Worm (Caenorhabditis elegans): ENCODE measurements around the gene cest-3.

cest-3 gene

DNA sequence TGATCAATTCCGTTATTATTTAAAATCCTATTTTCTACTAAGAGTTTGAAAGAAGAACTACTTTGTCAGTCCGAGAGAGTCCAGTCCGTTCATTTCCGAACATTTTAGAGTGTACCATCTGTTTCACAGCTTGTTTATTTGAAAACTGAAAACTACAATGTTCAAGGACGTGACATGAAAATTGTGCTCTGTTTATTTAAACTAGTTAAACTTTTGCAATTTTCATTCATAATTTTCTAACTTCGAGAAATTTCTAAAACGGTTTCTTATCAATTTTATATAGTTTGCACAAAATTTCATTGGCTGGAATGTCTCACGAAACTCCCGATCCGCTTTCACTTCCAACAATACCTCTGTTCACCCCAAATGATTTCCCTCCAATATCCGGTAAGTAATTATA is 39.0 kb downstream of the cest-3 start, which contains the start of gene C04B4.1:
Gene C04B4.1, plus strand, starts transcription at position 301 of the 400 bp plus-strand sequence.
- TF ChIP-seq zag-1 (tag; optimal IDR thresholded peaks at IDR 0.05) (no peak), pax-3 (tag; optimal IDR thresholded peaks at IDR 0.05) (no peak), egl-13 (tag; optimal IDR thresholded peaks at IDR 0.05) (no peak), lin-39 (tag; optimal IDR thresholded peaks at IDR 0.05) (no peak), Y116A8C.19 (tag; optimal IDR thresholded peaks at IDR 0.05; ENCODE audit: borderline replicate concordance) (no peak), grh-1 (GFP tag; IDR thresholded peaks at IDR 0.05) (no peak), irx-1 (tag; optimal IDR thresholded peaks at IDR 0.05) (no peak), hpl-2 (GFP tag; optimal IDR thresholded peaks at IDR 0.05) (no peak), ets-5 (GFP tag; IDR thresholded peaks at IDR 0.05) (no peak), nhr-47 (tag; optimal IDR thresholded peaks at IDR 0.05) (no peak), mep-1 (tag; optimal IDR thresholded peaks at IDR 0.05) (no peak), unc-30 (tag; optimal IDR thresholded peaks at IDR 0.05) (no peak), alr-1 (tag; optimal IDR thresholded peaks at IDR 0.05; ENCODE audit: borderline replicate concordance) (no peak), sox-4 (tag; optimal IDR thresholded peaks at IDR 0.05) (no peak), nhr-85 (tag) (no peak), egl-27 (tag; optimal IDR thresholded peaks at IDR 0.05) (no peak), zip-4 (GFP tag; optimal IDR thresholded peaks at IDR 0.05) (no peak), hlh-17 (GFP tag; optimal IDR thresholded peaks at IDR 0.05; ENCODE audit: borderline replicate concordance) (no peak), tbx-2 (tag; optimal IDR thresholded peaks at IDR 0.05) (no peak)

ce11 chrX:12282911-12283310 is 41.5 kb downstream of the cest-3 start, which contains the start of gene C04B4.2:
TSS of gene C04B4.2 (plus strand) at chrX:12283281.
- TF ChIP-seq ceh-82 (tag; optimal IDR thresholded peaks at IDR 0.05) (no peak), unc-130 (tag; optimal IDR thresholded peaks at IDR 0.05) (no peak), nhr-28 (tag; optimal IDR thresholded peaks at IDR 0.05) (no peak), grh-1 (GFP tag; IDR thresholded peaks at IDR 0.05) (no peak), nhr-12 (tag; optimal IDR thresholded peaks at IDR 0.05) (no peak), pax-3 (tag; optimal IDR thresholded peaks at IDR 0.05) (no peak), fkh-8 (tag; optimal IDR thresholded peaks at IDR 0.05) (no peak), nhr-76 (tag; optimal IDR thresholded peaks at IDR 0.05) (no peak), efl-3 (GFP tag; optimal IDR thresholded peaks at IDR 0.05) (no peak), dpl-1 (GFP tag; optimal IDR thresholded peaks at IDR 0.05) (no peak), lin-14 (GFP tag; optimal IDR thresholded peaks at IDR 0.05) (no peak), ceh-8 (GFP tag; optimal IDR thresholded peaks at IDR 0.05) (no peak), ets-5 (GFP tag; IDR thresholded peaks at IDR 0.05) (no peak)

DNA sequence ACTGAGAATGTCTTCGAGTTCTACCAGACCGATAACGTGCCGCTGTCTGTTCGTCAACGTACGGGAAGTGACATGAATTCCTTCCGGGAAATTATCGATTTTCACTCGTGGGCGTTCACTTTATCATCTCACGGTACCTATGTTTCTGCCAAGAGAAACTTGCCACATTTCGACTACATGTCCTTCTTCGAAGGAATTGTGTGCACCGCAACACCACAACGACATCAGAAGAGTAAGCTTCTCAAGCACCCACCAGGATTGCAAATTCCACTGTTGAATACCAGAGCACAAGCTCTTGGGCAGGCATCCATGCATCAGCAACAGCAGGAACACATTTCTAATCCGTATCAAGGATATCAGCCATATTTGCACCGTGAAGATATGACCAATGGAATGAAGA is 42.7 kb downstream of the cest-3 start:
- TF ChIP-seq Y116A8C.19 (tag; optimal IDR thresholded peaks at IDR 0.05; ENCODE audit: borderline replicate concordance) (no peak), nhr-20 (tag; optimal IDR thresholded peaks at IDR 0.05) (no peak), ceh-88 (GFP tag; IDR thresholded peaks at IDR 0.05) (no peak), unc-98 (GFP tag; IDR thresholded peaks at IDR 0.05) (no peak), rnt-1 (tag; optimal IDR thresholded peaks at IDR 0.05) (no peak), lir-3 (tag; optimal IDR thresholded peaks at IDR 0.05; ENCODE audit: poor library complexity) (no peak), C34B4.2 (tag; optimal IDR thresholded peaks at IDR 0.05) (no peak), vab-15 (tag; optimal IDR thresholded peaks at IDR 0.05) (no peak), nhr-77 (tag; optimal IDR thresholded peaks at IDR 0.05) (no peak), efl-3 (GFP tag; optimal IDR thresholded peaks at IDR 0.05) (no peak), egl-13 (tag; optimal IDR thresholded peaks at IDR 0.05) (no peak), nhr-76 (tag; optimal IDR thresholded peaks at IDR 0.05) (no peak), nhr-11 (tag; optimal IDR thresholded peaks at IDR 0.05) (no peak), tbx-2 (tag; optimal IDR thresholded peaks at IDR 0.05) (no peak), ceh-82 (tag; optimal IDR thresholded peaks at IDR 0.05) (no peak), nhr-19 (GFP tag; conservative IDR thresholded peaks at IDR 0.05) (no peak), C16A3.4 (tag; optimal IDR thresholded peaks at IDR 0.05) (no peak)
